Worm (Caenorhabditis elegans): ENCODE data around the gene sel-11.

The sel-11 gene

ce11 chrV:11818064-11818463, 50.9 kb downstream of the sel-11 start (continued):
- TF ChIP-seq ceh-62 (tag; optimal IDR thresholded peaks at IDR 0.05) (no peak), pha-4 (GFP tag; IDR thresholded peaks at IDR 0.05) (0 out of 2 replicates have a peak, but pooled peaks have one; percentile 35), pha-4 (tag; optimal IDR thresholded peaks at IDR 0.05) (no peak), nhr-111 (GFP tag; optimal IDR thresholded peaks at IDR 0.05) (no peak), ceh-20 (GFP tag; IDR thresholded peaks at IDR 0.05) (0 out of 2 replicates have a peak, but pooled peaks have one; percentile 12), zfp-3 (GFP tag; conservative IDR thresholded peaks at IDR 0.05) (peak; percentile 79; the same call in 1 of the 2 replicates), vab-7 (GFP tag; IDR thresholded peaks at IDR 0.05) (no peak), ztf-11 (tag; optimal IDR thresholded peaks at IDR 0.05) (no peak), aha-1 (tag) (no peak), lin-38 (GFP tag; IDR thresholded peaks at IDR 0.05) (0 out of 2 replicates have a peak, but pooled peaks have one; percentile 15), F44E2.7 (GFP tag; IDR thresholded peaks at IDR 0.05) (no peak), ama-1 (optimal IDR thresholded peaks at IDR 0.05) (no peak), mxl-3 (GFP tag; optimal IDR thresholded peaks at IDR 0.05) (no peak), mdt-29 (GFP tag; IDR thresholded peaks at IDR 0.05) (no peak), Y48G9A.11 (GFP tag; IDR thresholded peaks at IDR 0.05) (no peak), nhr-77 (tag; optimal IDR thresholded peaks at IDR 0.05) (no peak), nhr-41 (GFP tag; IDR thresholded peaks at IDR 0.05) (no peak), daf-8 (GFP tag; IDR thresholded peaks at IDR 0.05) (no peak), F10B5.3 (tag; optimal IDR thresholded peaks at IDR 0.05) (no peak), unc-62 (GFP tag; optimal IDR thresholded peaks at IDR 0.05 in 1 of 2) (no peak), unc-62 (tag; optimal IDR thresholded peaks at IDR 0.05) (no peak), nhr-6 (tag; optimal IDR thresholded peaks at IDR 0.05) (no peak), sdz-12 (GFP tag; optimal IDR thresholded peaks at IDR 0.05) (no peak), Y105C5A.15 (GFP tag; IDR thresholded peaks at IDR 0.05) (0 out of 2 replicates have a peak, but pooled peaks have one; percentile 32), hlh-30 (tag; optimal IDR thresholded peaks at IDR 0.05; ENCODE audit: insufficient read depth) (no peak), F37D6.2 (tag; optimal IDR thresholded peaks at IDR 0.05) (no peak), nhr-11 (tag; optimal IDR thresholded peaks at IDR 0.05) (no peak), unc-130 (GFP tag; optimal IDR thresholded peaks at IDR 0.05) (no peak), duxl-1 (tag; optimal IDR thresholded peaks at IDR 0.05; ENCODE audit: poor library complexity) (no peak), daf-16 (GFP tag; optimal IDR thresholded peaks at IDR 0.05) (no peak), daf-16 (tag; optimal IDR thresholded peaks at IDR 0.05) (no peak), ZK546.5 (tag; optimal IDR thresholded peaks at IDR 0.05) (no peak), dve-1 (tag; optimal IDR thresholded peaks at IDR 0.05; ENCODE audit: insufficient read depth) (no peak), nhr-42 (GFP tag; IDR thresholded peaks at IDR 0.05) (peak; percentile 17; the same call in 1 of the 2 replicates), nhr-76 (tag; optimal IDR thresholded peaks at IDR 0.05) (no peak), lir-3 (tag; optimal IDR thresholded peaks at IDR 0.05) (no peak)

- TF ChIP-seq F37D6.2 (tag; optimal IDR thresholded peaks at IDR 0.05) (no peak), unc-62 (GFP tag; optimal IDR thresholded peaks at IDR 0.05 in 1 of 2) (peak in 1 of 2 experiments; percentile 44), unc-62 (tag; optimal IDR thresholded peaks at IDR 0.05) (no peak)
These were observed 51.7 kb downstream of the sel-11 start for ce11 chrV:11818786-11819185.

ce11 chrV:11819451-11819850, 52.3 kb downstream of the sel-11 start:
- TF ChIP-seq vab-7 (GFP tag; IDR thresholded peaks at IDR 0.05) (0 out of 2 replicates have a peak, but pooled peaks have one; percentile 2), daf-16 (GFP tag; optimal IDR thresholded peaks at IDR 0.05) (no peak), daf-16 (tag; optimal IDR thresholded peaks at IDR 0.05) (peak; percentile 4), aha-1 (tag) (peak; percentile 76), lin-1 (GFP tag; IDR thresholded peaks at IDR 0.05) (no peak), nhr-25 (tag; optimal IDR thresholded peaks at IDR 0.05; ENCODE audit: borderline replicate concordance, insufficient read depth) (no peak), F10B5.3 (tag; optimal IDR thresholded peaks at IDR 0.05) (no peak), fkh-10 (GFP tag; optimal IDR thresholded peaks at IDR 0.05) (no peak)

Data from whole organism, L4 larva.